Worm (Caenorhabditis elegans): ENCODE measurements around the gene F57G8.7.

DNA sequence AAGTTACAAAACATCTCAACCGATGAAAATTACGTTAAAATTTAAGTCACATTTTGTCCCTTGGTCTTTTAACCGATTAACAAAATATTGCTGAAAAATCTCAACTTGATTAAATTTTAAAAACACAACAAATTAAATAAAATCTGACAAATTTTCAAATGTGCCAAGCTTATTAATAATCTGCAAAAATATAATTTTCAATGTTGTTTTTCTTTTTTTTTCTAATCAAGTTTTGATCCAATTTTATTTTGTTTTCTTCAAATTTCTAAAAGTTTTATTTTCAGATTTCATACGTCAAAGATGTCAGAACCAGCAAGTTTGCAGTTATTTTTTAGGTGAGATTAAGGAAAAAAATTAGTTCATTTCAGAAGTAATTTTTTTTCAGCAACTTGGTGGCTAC lies 7.4 kb downstream of the F57G8.7 start, which contains the start of gene srw-87:
- no peak for TF ChIP-seq C34F6.9 (tag; optimal IDR thresholded peaks at IDR 0.05)
- TF ChIP-seq snpc-4 (tag; optimal IDR thresholded peaks at IDR 0.05): no peak
- no peak for TF ChIP-seq nhr-21 (tag; optimal IDR thresholded peaks at IDR 0.05)

Data from whole organism, L2 larva.